Worm (Caenorhabditis elegans) whole organism, mixed stage, embryonic: ENCODE data around the gene F18A12.7.
"Not testable (repeated sequence)": the region's sequence is repeated elsewhere in the genome, so short reads cannot be mapped to it uniquely, and the experiment has no call there.

ENCODE experiments used
- M03D4.4 ChIP-seq: sonication (generic microtip); optimal IDR thresholded peaks from 2 replicates; lab custom pipeline; 2017; ENCODE audit warnings: mild to moderate bottlenecking, missing genetic modification characterization, missing compliant biosample characterization
- bed-3 ChIP-seq: fragments of 200-800 bp; sonication (Bioruptor generic); optimal IDR thresholded peaks from 3 replicates; lab custom pipeline; 2018; ENCODE audit warnings: mild to moderate bottlenecking, missing genetic modification characterization, moderate library complexity, missing compliant biosample characterization
- ceh-43 ChIP-seq: fragments of 200-800 bp; sonication (Bioruptor generic); optimal IDR thresholded peaks from 2 replicates; lab custom pipeline; 2018; ENCODE audit warnings: mild to moderate bottlenecking, missing genetic modification characterization, moderate library complexity, missing compliant biosample characterization
- ces-1 ChIP-seq: fragments of 150-350 bp; optimal IDR thresholded peaks from 2 replicates; lab custom pipeline; 2014; ENCODE audit warnings: missing biosample characterization, missing genetic modification reagents, missing genetic modification characterization
- cnd-1 ChIP-seq: fragments of 200-800 bp; sonication (Bioruptor generic); optimal IDR thresholded peaks from 2 replicates; lab custom pipeline; 2018; ENCODE audit warnings: mild to moderate bottlenecking, missing genetic modification characterization, missing compliant biosample characterization
- drap-1 ChIP-seq: fragments of 200-800 bp; sonication (Bioruptor generic); optimal IDR thresholded peaks from 3 replicates; lab custom pipeline; 2018; ENCODE audit warnings: mild to moderate bottlenecking, missing genetic modification characterization, missing compliant biosample characterization
- elt-1 ChIP-seq: sonication (generic microtip); optimal IDR thresholded peaks from 2 replicates; lab custom pipeline; 2017; ENCODE audit warnings: missing genetic modification characterization, mild to moderate bottlenecking, missing compliant biosample characterization, antibody characterized with exemption, moderate library complexity, borderline replicate concordance; ENCODE audit not compliant: insufficient read depth
- ham-2 ChIP-seq: fragments of 200-800 bp; sonication (Bioruptor generic); optimal IDR thresholded peaks from 2 replicates; lab custom pipeline; 2018; ENCODE audit warnings: mild to moderate bottlenecking, missing genetic modification characterization, missing compliant biosample characterization
- hlh-1 ChIP-seq: fragments of 150-350 bp; optimal IDR thresholded peaks from 2 replicates; lab custom pipeline; 2014; ENCODE audit warnings: missing biosample characterization, missing genetic modification reagents, missing genetic modification characterization
- lsy-2 ChIP-seq: fragments of 150-350 bp; optimal IDR thresholded peaks from 2 replicates; lab custom pipeline; 2014; ENCODE audit warnings: missing biosample characterization, missing genetic modification characterization
- mab-5 ChIP-seq: fragments of 150-350 bp; optimal IDR thresholded peaks from 2 replicates; lab custom pipeline; 2014; ENCODE audit warnings: missing biosample characterization, missing genetic modification characterization
- mls-2 ChIP-seq: sonication (generic microtip); optimal IDR thresholded peaks from 2 replicates; lab custom pipeline; 2016; ENCODE audit warnings: mild to moderate bottlenecking, missing genetic modification characterization, moderate library complexity, missing compliant biosample characterization
- nhr-2 ChIP-seq: fragments of 150-350 bp; optimal IDR thresholded peaks from 2 replicates; lab custom pipeline; 2014; ENCODE audit warnings: missing biosample characterization, missing genetic modification characterization
- nhr-28 ChIP-seq: fragments of 150-350 bp; optimal IDR thresholded peaks from 2 replicates; lab custom pipeline; 2014; ENCODE audit warnings: missing biosample characterization, missing genetic modification characterization
- pha-4 ChIP-seq: fragments of 150-350 bp; optimal IDR thresholded peaks from 2 replicates; lab custom pipeline; 2018; ENCODE audit warnings: missing biosample characterization, missing genetic modification reagents, missing genetic modification characterization
- sem-2 ChIP-seq: fragments of 200-800 bp; sonication (Bioruptor generic); optimal IDR thresholded peaks from 2 replicates; lab custom pipeline; 2018; ENCODE audit warnings: mild to moderate bottlenecking, missing genetic modification characterization, missing compliant biosample characterization
- snpc-4 ChIP-seq: fragments of 150-350 bp; optimal IDR thresholded peaks from 2 replicates; lab custom pipeline; 2014; ENCODE audit warnings: missing biosample characterization, missing genetic modification characterization
- sptf-1 ChIP-seq: sonication (generic microtip); optimal IDR thresholded peaks from 2 replicates; lab custom pipeline; 2017; ENCODE audit warnings: mild to moderate bottlenecking, missing genetic modification characterization, moderate library complexity, missing compliant biosample characterization
- tbx-8 ChIP-seq: fragments of 200-800 bp; sonication (Bioruptor generic); optimal IDR thresholded peaks from 2 replicates; lab custom pipeline; 2018; ENCODE audit warnings: mild to moderate bottlenecking, missing genetic modification characterization, moderate library complexity, missing compliant biosample characterization
- unc-120 ChIP-seq: sonication (generic microtip); optimal IDR thresholded peaks from 2 replicates; lab custom pipeline; 2017; ENCODE audit warnings: missing genetic modification characterization, missing compliant biosample characterization; ENCODE audit not compliant: poor library complexity, severe bottlenecking
- zip-8 ChIP-seq: fragments of 150-350 bp; optimal IDR thresholded peaks from 2 replicates; lab custom pipeline; 2014; ENCODE audit warnings: missing biosample characterization, missing genetic modification characterization
- ztf-11 ChIP-seq: fragments of 150-350 bp; optimal IDR thresholded peaks from 2 replicates; lab custom pipeline; 2014; ENCODE audit warnings: missing biosample characterization, missing genetic modification characterization

The F18A12.7 gene

ce11 chrII:3458209-3458608, 43.9 kb upstream of the F18A12.7 start, which contains the start of the genes C16C8.26 and C16C8.19:
Gene C16C8.26 (minus strand): TSS chrII:3458309.
Gene C16C8.19 (plus strand): TSS chrII:3458487.
- no peak for TF ChIP-seq mls-2 (tag; lab: Kevin White, UChicago)
- TF ChIP-seq hlh-1 (tag; lab: Kevin White, UChicago), result no peak
- no peak for TF ChIP-seq sptf-1 (tag; lab: Kevin White, UChicago)
- no peak for TF ChIP-seq elt-1 (tag; lab: Kevin White, UChicago)
- TF ChIP-seq, all 35 proteins: peak for 0

- TF ChIP-seq ceh-43 (GFP tag; lab: Kevin White, UChicago), result no peak
- no peak for TF ChIP-seq nhr-2 (tag; lab: Kevin White, UChicago)
- no peak for TF ChIP-seq ham-2 (GFP tag; lab: Kevin White, UChicago)
These were observed 39.2 kb upstream of the F18A12.7 start, which contains the start of gene C16C8.11 for ce11 chrII:3453521-3453920. Gene C16C8.11 (plus strand): TSS chrII:3453708.

DNA sequence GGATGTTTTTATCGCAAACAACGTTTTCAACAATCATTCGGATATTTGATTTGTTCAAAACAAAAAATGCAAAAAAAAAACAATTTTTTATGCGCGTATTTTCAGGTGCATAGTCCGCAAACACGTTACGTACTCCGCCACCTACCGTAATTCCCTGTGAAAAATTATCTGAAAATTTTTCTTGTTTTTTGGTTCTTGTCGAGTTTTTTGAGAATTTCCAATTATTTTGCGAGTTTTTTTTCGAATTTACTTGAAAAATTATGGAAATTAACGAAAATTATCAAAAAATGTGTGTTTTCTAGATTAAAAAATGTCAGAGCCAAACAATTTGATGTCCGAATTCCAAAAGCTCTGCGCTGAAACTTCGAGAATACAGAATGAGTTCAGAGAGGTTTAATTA, 38.1 kb upstream of the F18A12.7 start, which contains the start of gene C16C8.12:
Gene C16C8.12 (plus strand): TSS at position 301 of the 400 bp plus-strand sequence.
- TF ChIP-seq tbx-8 (GFP tag; lab: Kevin White, UChicago), result no peak
- no peak for TF ChIP-seq mls-2 (tag; lab: Kevin White, UChicago)

- TF ChIP-seq elt-1 (tag; lab: Kevin White, UChicago); drap-1 (GFP tag; lab: Kevin White, UChicago); mab-5 (tag; lab: Kevin White, UChicago): not testable (repeated sequence)
These were observed 35.2 kb upstream of the F18A12.7 start, which contains the start of gene C16C8.14 for ce11 chrII:3449514-3449913. Gene C16C8.14 (plus strand): TSS chrII:3449814.

DNA sequence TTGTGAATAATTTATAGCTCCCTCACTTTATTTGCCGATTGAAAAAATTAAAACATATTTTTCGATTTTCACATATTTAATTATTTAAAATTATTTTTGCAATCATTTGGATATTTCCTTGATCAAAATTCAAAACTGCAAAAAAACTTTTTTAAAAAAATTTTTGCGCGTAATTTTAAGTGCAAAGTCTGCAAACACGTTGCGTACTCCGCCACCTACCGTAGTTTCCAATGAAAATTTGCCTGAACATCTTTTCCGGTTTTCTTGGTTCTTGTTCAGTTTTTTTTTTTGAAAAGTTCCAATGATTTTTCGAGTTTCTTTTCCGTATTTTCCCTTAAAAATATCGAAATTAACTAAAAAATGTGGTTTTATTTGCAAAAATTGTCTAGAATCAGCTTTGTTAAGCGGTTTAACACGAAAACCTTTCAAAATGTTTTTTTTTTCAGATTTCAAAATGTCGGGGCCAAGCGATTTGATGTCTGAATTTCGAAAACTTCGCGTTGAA, 34.5 kb upstream of the F18A12.7 start, which contains the start of gene C16C8.25:
Gene C16C8.25 (plus strand): TSS at position 455 of the 505 bp plus-strand sequence.
- no peak for TF ChIP-seq cnd-1 (tag; lab: Kevin White, UChicago)
- no peak for TF ChIP-seq bed-3 (GFP tag; lab: Kevin White, UChicago)
- TF ChIP-seq lsy-2 (tag; lab: Kevin White, UChicago), result no peak
- TF ChIP-seq M03D4.4 (tag; lab: Kevin White, UChicago), result no peak
- no peak for TF ChIP-seq pha-4
- TF ChIP-seq nhr-28, result no peak

ce11 chrII:3447906-3448305, 33.6 kb upstream of the F18A12.7 start, which contains the start of gene C16C8.21:
Gene C16C8.21 (plus strand): TSS chrII:3448206.
- TF ChIP-seq nhr-28, result no peak
- no peak for TF ChIP-seq zip-8 (tag; lab: Kevin White, UChicago)
- no peak for TF ChIP-seq snpc-4 (tag; lab: Kevin White, UChicago)
- no peak for TF ChIP-seq ces-1 (GFP tag; lab: Kevin White, UChicago)
- TF ChIP-seq mls-2 (tag; lab: Kevin White, UChicago), result no peak
- TF ChIP-seq ztf-11 (tag; lab: Kevin White, UChicago), result no peak
- no peak for TF ChIP-seq drap-1 (GFP tag; lab: Kevin White, UChicago)
- no peak for TF ChIP-seq ceh-43 (GFP tag; lab: Kevin White, UChicago)
- TF ChIP-seq nhr-2 (tag; lab: Kevin White, UChicago), result no peak
- TF ChIP-seq sem-2 (GFP tag; lab: Kevin White, UChicago), result no peak
- no peak for TF ChIP-seq ham-2 (GFP tag; lab: Kevin White, UChicago)
- TF ChIP-seq M03D4.4 (tag; lab: Kevin White, UChicago), result no peak

- TF ChIP-seq drap-1 (GFP tag; lab: Kevin White, UChicago) (no peak), sptf-1 (tag; lab: Kevin White, UChicago) (no peak), nhr-2 (tag; lab: Kevin White, UChicago) (no peak), tbx-8 (GFP tag; lab: Kevin White, UChicago) (no peak), unc-120 (tag; lab: Kevin White, UChicago) (no peak), mls-2 (tag; lab: Kevin White, UChicago) (no peak)
- TF ChIP-seq, all 35 proteins: peak for 0
These were observed 32.4 kb upstream of the F18A12.7 start, which contains the start of the genes C16C8.20 and gldi-6 for ce11 chrII:3446647-3447046. Gene C16C8.20 (plus strand): TSS chrII:3446947. Gene gldi-6 (plus strand): TSS chrII:3446947.
